Worm (Caenorhabditis elegans) whole organism, young adult: ENCODE measurements around the gene str-28.

ENCODE experiments used
- B0019.2 ChIP-seq: fragments of 200-800 bp; sonication (Bioruptor generic); conservative IDR thresholded peaks from 2 replicates; pipeline ENCODE4 v1.3.6; 2022; ENCODE audit warnings: missing genetic modification reagents, missing genetic modification characterization, missing compliant biosample characterization
- B0035.1 ChIP-seq: sonication (generic microtip); optimal IDR thresholded peaks from 2 replicates; lab custom pipeline; 2016; ENCODE audit warnings: missing genetic modification characterization, mild to moderate bottlenecking, missing compliant biosample characterization, missing genotype, missing genetic modification reagents
- F23B12.7 ChIP-seq: sonication (generic microtip); optimal IDR thresholded peaks from 2 replicates; lab custom pipeline; 2017; ENCODE audit warnings: missing genetic modification characterization, mild to moderate bottlenecking, missing compliant biosample characterization, antibody characterized with exemption, moderate library complexity; ENCODE audit not compliant: insufficient read depth
- F52B5.7 ChIP-seq: sonication (generic microtip); optimal IDR thresholded peaks from 2 replicates; lab custom pipeline; 2016; ENCODE audit warnings: mild to moderate bottlenecking, missing genetic modification characterization, missing compliant biosample characterization
- F57A8.1 ChIP-seq: fragments of 200-800 bp; sonication (Bioruptor generic); optimal IDR thresholded peaks from 2 replicates; lab custom pipeline; 2018; ENCODE audit warnings: mild to moderate bottlenecking, missing genetic modification characterization, moderate library complexity, missing compliant biosample characterization
- K12H6.12 ChIP-seq: fragments of 200-800 bp; sonication (Bioruptor generic); optimal IDR thresholded peaks from 2 replicates; lab custom pipeline; 2018; ENCODE audit warnings: mild to moderate bottlenecking, missing genetic modification characterization, missing compliant biosample characterization
- T07F8.4 ChIP-seq: sonication (generic microtip); optimal IDR thresholded peaks from 2 replicates; lab custom pipeline; 2016; ENCODE audit warnings: mild to moderate bottlenecking, missing genetic modification characterization, moderate library complexity, missing compliant biosample characterization
- T26A5.8 ChIP-seq: sonication (generic microtip); optimal IDR thresholded peaks from 2 replicates; lab custom pipeline; 2016; ENCODE audit warnings: missing genetic modification characterization, missing compliant biosample characterization
- Y53G8AR.9 ChIP-seq: fragments of 200-800 bp; sonication (Bioruptor generic); conservative IDR thresholded peaks from 2 replicates; pipeline ENCODE4 v1.3.6; 2022; ENCODE audit warnings: missing genetic modification reagents, missing genetic modification characterization, missing compliant biosample characterization
- Y56A3A.18 ChIP-seq: fragments of 200-800 bp; sonication (Bioruptor generic); IDR thresholded peaks from 2 replicates; pipeline ENCODE4 v1.3.6; 2022; ENCODE audit warnings: missing genetic modification reagents, missing genetic modification characterization, missing compliant biosample characterization
- ZK185.1 ChIP-seq: sonication (generic microtip); optimal IDR thresholded peaks from 2 replicates; lab custom pipeline; 2016; ENCODE audit warnings: mild to moderate bottlenecking, missing genetic modification characterization, missing compliant biosample characterization; ENCODE audit not compliant: poor library complexity, severe bottlenecking
- akir-1 ChIP-seq: fragments of 200-800 bp; sonication (Bioruptor generic); optimal IDR thresholded peaks from 2 replicates; lab custom pipeline; 2018; ENCODE audit warnings: mild to moderate bottlenecking, missing genetic modification characterization, moderate library complexity, missing compliant biosample characterization
- attf-3 ChIP-seq: fragments of 200-800 bp; sonication (Bioruptor generic); conservative IDR thresholded peaks from 2 replicates; pipeline ENCODE4 v1.3.6; 2022; ENCODE audit warnings: missing genetic modification reagents, missing genetic modification characterization, missing compliant biosample characterization
- attf-5 ChIP-seq: fragments of 200-800 bp; sonication (Bioruptor generic); optimal IDR thresholded peaks from 2 replicates; lab custom pipeline; 2018; ENCODE audit warnings: mild to moderate bottlenecking, missing genetic modification characterization, missing compliant biosample characterization
- ceh-100 ChIP-seq: fragments of 200-800 bp; sonication (Bioruptor generic); IDR thresholded peaks from 2 replicates; pipeline ENCODE4 v1.3.6; 2022; ENCODE audit warnings: missing genetic modification reagents, missing genetic modification characterization, missing compliant biosample characterization
- ceh-40 ChIP-seq: fragments of 200-800 bp; sonication (Bioruptor generic); IDR thresholded peaks from 2 replicates; pipeline ENCODE4 v1.3.6; 2022; ENCODE audit warnings: missing genetic modification characterization, missing compliant biosample characterization
- dpff-1 ChIP-seq: sonication (generic microtip); optimal IDR thresholded peaks from 2 replicates; lab custom pipeline; 2017; ENCODE audit warnings: mild to moderate bottlenecking, missing genetic modification characterization, missing compliant biosample characterization
- egl-44 ChIP-seq: fragments of 200-800 bp; sonication (Bioruptor generic); IDR thresholded peaks from 2 replicates; pipeline ENCODE4 v1.3.6; 2022; ENCODE audit warnings: missing genetic modification reagents, missing genetic modification characterization, missing compliant biosample characterization
- egrh-3 ChIP-seq: fragments of 200-800 bp; sonication (Bioruptor generic); IDR thresholded peaks from 2 replicates; pipeline ENCODE4 v1.3.6; 2022; ENCODE audit warnings: missing genetic modification reagents, missing genetic modification characterization, missing compliant biosample characterization
- hlh-12 ChIP-seq: sonication (generic microtip); optimal IDR thresholded peaks from 2 replicates; lab custom pipeline; 2016; ENCODE audit warnings: missing genetic modification characterization, missing compliant biosample characterization
- lin-26 ChIP-seq: fragments of 200-800 bp; sonication (Bioruptor generic); IDR thresholded peaks from 2 replicates; pipeline ENCODE4 v1.3.6; 2022; ENCODE audit warnings: missing genetic modification reagents, missing genetic modification characterization, missing compliant biosample characterization
- lin-35 ChIP-seq, 3 experiments: fragments of 150-350 bp in 2 of 3; sonication (generic microtip) in 1 of 3; optimal IDR thresholded peaks; 2 replicates each; lab custom pipeline; 2014 to 2018; ENCODE audit warnings: missing biosample characterization in 3 of 3, missing genetic modification characterization in 3 of 3, missing genetic modification reagents in 3 of 3
- lin-54 ChIP-seq: fragments of 200-800 bp; sonication (Bioruptor generic); optimal IDR thresholded peaks from 2 replicates; lab custom pipeline; 2018; ENCODE audit warnings: mild to moderate bottlenecking, missing genetic modification characterization, missing compliant biosample characterization
- lsl-1 ChIP-seq: fragments of 200-800 bp; sonication (Bioruptor generic); optimal IDR thresholded peaks from 2 replicates; lab custom pipeline; 2018; ENCODE audit warnings: mild to moderate bottlenecking, missing genetic modification characterization, moderate library complexity, missing compliant biosample characterization
- lsy-27 ChIP-seq: sonication (generic microtip); optimal IDR thresholded peaks from 2 replicates; lab custom pipeline; 2017; ENCODE audit warnings: missing genetic modification characterization, mild to moderate bottlenecking, missing compliant biosample characterization, antibody characterized with exemption, missing genotype, borderline replicate concordance; ENCODE audit not compliant: insufficient read depth
- madf-10 ChIP-seq: sonication (generic microtip); optimal IDR thresholded peaks from 2 replicates; lab custom pipeline; 2016; ENCODE audit warnings: mild to moderate bottlenecking, missing genetic modification characterization, missing compliant biosample characterization
- mcd-1 ChIP-seq: fragments of 200-800 bp; sonication (Bioruptor generic); IDR thresholded peaks from 2 replicates; pipeline ENCODE4 v1.3.6; 2022; ENCODE audit warnings: missing genetic modification reagents, missing genetic modification characterization, missing compliant biosample characterization
- nfyb-1 ChIP-seq: fragments of 200-800 bp; sonication (Bioruptor generic); IDR thresholded peaks from 2 replicates; pipeline ENCODE4 v1.3.6; 2022; ENCODE audit warnings: missing genetic modification reagents, missing genetic modification characterization, missing compliant biosample characterization
- nhr-179 ChIP-seq: sonication (generic microtip); optimal IDR thresholded peaks from 2 replicates; lab custom pipeline; 2016; ENCODE audit warnings: mild to moderate bottlenecking, missing genetic modification characterization, missing compliant biosample characterization
- nhr-90 ChIP-seq: sonication (generic microtip); optimal IDR thresholded peaks from 2 replicates; lab custom pipeline; 2016; ENCODE audit warnings: missing genotype, mild to moderate bottlenecking, missing genetic modification characterization, missing compliant biosample characterization
- pbrm-1 ChIP-seq: fragments of 200-800 bp; sonication (Bioruptor generic); IDR thresholded peaks from 2 replicates; pipeline ENCODE4 v1.3.6; 2022; ENCODE audit warnings: missing genetic modification reagents, missing genetic modification characterization, missing compliant biosample characterization
- pha-4 ChIP-seq: fragments of 150-350 bp; sonication (generic microtip); optimal IDR thresholded peaks from 2 replicates; lab custom pipeline; 2014; ENCODE audit warnings: missing biosample characterization, missing genetic modification reagents, missing genetic modification characterization
- rcor-1 ChIP-seq: fragments of 200-800 bp; sonication (Bioruptor generic); IDR thresholded peaks from 2 replicates; pipeline ENCODE4 v1.3.6; 2022; ENCODE audit warnings: missing genetic modification reagents, missing genetic modification characterization, missing compliant biosample characterization
- rec-8 ChIP-seq, 2 experiments: sonication (generic microtip); optimal IDR thresholded peaks; 2 replicates each; lab custom pipeline; 2016; ENCODE audit warnings: mild to moderate bottlenecking in 2 of 2, missing genetic modification characterization in 2 of 2, missing genetic modification reagents in 2 of 2, missing genotype in 2 of 2, missing biosample characterization in 1 of 2, missing compliant biosample characterization in 1 of 2, moderate library complexity in 1 of 2
- snpc-1.1 ChIP-seq: sonication (generic microtip); optimal IDR thresholded peaks from 2 replicates; lab custom pipeline; 2017; ENCODE audit warnings: missing genetic modification characterization, mild to moderate bottlenecking, missing compliant biosample characterization, antibody characterized with exemption, moderate library complexity, missing genotype, missing genetic modification reagents; ENCODE audit not compliant: insufficient read depth
- somi-1 ChIP-seq: fragments of 200-800 bp; sonication (Bioruptor generic); optimal IDR thresholded peaks from 2 replicates; lab custom pipeline; 2018; ENCODE audit warnings: mild to moderate bottlenecking, missing genetic modification characterization, missing compliant biosample characterization
- tlf-1 ChIP-seq: fragments of 200-800 bp; sonication (Bioruptor generic); optimal IDR thresholded peaks from 2 replicates; lab custom pipeline; 2018; ENCODE audit warnings: mild to moderate bottlenecking, missing genetic modification characterization, missing compliant biosample characterization
- zim-3 ChIP-seq: sonication (generic microtip); optimal IDR thresholded peaks from 2 replicates; lab custom pipeline; 2017; ENCODE audit warnings: mild to moderate bottlenecking, missing genetic modification characterization, moderate library complexity, missing compliant biosample characterization

The str-28 gene

ce11 chrV:7465509-7465908 lies 7.2 kb downstream of the str-28 start, which contains the start of gene F25E5.1 (continued):
- 0 out of 2 replicates have a peak, but pooled peaks have one; percentile 27 for TF ChIP-seq ceh-100 (GFP tag; lab: Robert Waterston, UW)
- 0 out of 2 replicates have a peak, but pooled peaks have one; percentile 32 for TF ChIP-seq rcor-1
- TF ChIP-seq akir-1 (GFP tag; lab: Kevin White, UChicago) = no peak
- no peak for TF ChIP-seq nfyb-1 (GFP tag; lab: Robert Waterston, UW)
- no peak for TF ChIP-seq Y53G8AR.9 (GFP tag; lab: Robert Waterston, UW)
- TF ChIP-seq egrh-3 (GFP tag; lab: Robert Waterston, UW) = 0 out of 2 replicates have a peak, but pooled peaks have one; percentile 34
- TF ChIP-seq F57A8.1 = no peak
- TF ChIP-seq attf-5 (GFP tag; lab: Kevin White, UChicago) = peak; percentile 91
- TF ChIP-seq nhr-90 (tag; lab: Kevin White, UChicago) = no peak
- no peak for TF ChIP-seq zim-3
- no peak for TF ChIP-seq F52B5.7 (tag; lab: Kevin White, UChicago)
- TF ChIP-seq B0019.2 (GFP tag; lab: Robert Waterston, UW) = no peak
- no peak for TF ChIP-seq mcd-1 (GFP tag; lab: Robert Waterston, UW)
- no peak for TF ChIP-seq dpff-1 (tag; lab: Kevin White, UChicago)
- TF ChIP-seq lin-35 (GFP tag; optimal IDR thresholded peaks at IDR 0.05; lab: Kevin White, UChicago) = no peak
- TF ChIP-seq F23B12.7 (tag; lab: Kevin White, UChicago) = no peak
- TF ChIP-seq lsl-1 (GFP tag; lab: Kevin White, UChicago) = no peak
- 0 out of 2 replicates have a peak, but pooled peaks have one; percentile 15 for TF ChIP-seq attf-3
- no peak for TF ChIP-seq egl-44 (GFP tag; lab: Robert Waterston, UW)
- TF ChIP-seq lin-54 (GFP tag; lab: Kevin White, UChicago) = no peak
- TF ChIP-seq K12H6.12 (tag; lab: Kevin White, UChicago) = peak; percentile 10
- no peak for TF ChIP-seq lsy-27 (tag; lab: Kevin White, UChicago)
- TF ChIP-seq, all 124 proteins: peak for 20

- TF ChIP-seq pbrm-1 (GFP tag; lab: Robert Waterston, UW) (no peak), lin-26 (GFP tag; lab: Robert Waterston, UW) (no peak), attf-5 (GFP tag; lab: Kevin White, UChicago) (no peak), T07F8.4 (no peak), pha-4 (no peak), mcd-1 (GFP tag; lab: Robert Waterston, UW) (no peak), B0035.1 (tag; lab: Kevin White, UChicago) (no peak), nhr-179 (tag; lab: Kevin White, UChicago) (no peak), somi-1 (no peak), hlh-12 (tag; lab: Kevin White, UChicago) (no peak), ceh-40 (GFP tag; lab: Robert Waterston, UW) (no peak)
These were observed 8.0 kb downstream of the str-28 start, which contains the start of gene srh-89 for ce11 chrV:7464696-7465095. Gene srh-89, minus strand, starts transcription at chrV:7464796.

- TF ChIP-seq somi-1 (no peak), Y56A3A.18 (no peak), madf-10 (tag; lab: Kevin White, UChicago) (no peak), snpc-1.1 (tag; lab: Kevin White, UChicago) (no peak), tlf-1 (GFP tag; lab: Kevin White, UChicago) (no peak), ceh-40 (GFP tag; lab: Robert Waterston, UW) (no peak), rec-8 (tag; optimal IDR thresholded peaks at IDR 0.05; lab: Kevin White, UChicago) (no peak), T26A5.8 (tag; lab: Kevin White, UChicago) (no peak), ZK185.1 (tag; lab: Kevin White, UChicago) (no peak), lsl-1 (GFP tag; lab: Kevin White, UChicago) (no peak)
These were observed 11.8 kb downstream of the str-28 start, which contains the start of gene srh-92 for ce11 chrV:7460898-7461297. Gene srh-92, minus strand, starts transcription at chrV:7460998.
